Worm (Caenorhabditis elegans): ENCODE results near the gene C08G5.7.

C08G5.7 gene

DNA sequence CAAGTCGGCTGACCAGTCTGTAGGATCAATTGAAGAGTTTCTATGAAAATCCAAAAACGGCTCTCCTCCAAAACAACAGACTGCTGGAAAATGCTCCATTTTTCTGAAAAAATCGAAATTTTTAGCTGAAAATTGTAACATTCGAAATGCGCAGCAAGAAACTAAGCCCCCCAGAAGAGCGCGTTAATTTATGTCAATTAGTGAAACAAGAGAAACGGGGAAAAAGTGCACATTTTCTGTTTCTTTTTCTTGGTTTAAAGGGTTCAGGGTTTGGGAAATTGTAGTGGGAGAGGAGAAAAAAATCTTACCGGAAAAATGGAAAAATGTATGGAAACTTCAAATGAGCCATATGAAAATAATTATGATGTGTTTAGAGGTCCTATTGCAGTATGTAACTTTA lies at the start of gene C08G5.7:
Gene C08G5.7, minus strand, starts transcription at position 101 of the 400 bp plus-strand sequence.
- TF ChIP-seq tlf-1 (GFP tag; optimal IDR thresholded peaks at IDR 0.05) (no peak), attf-5 (GFP tag; optimal IDR thresholded peaks at IDR 0.05) (no peak), ztf-25 (GFP tag; IDR thresholded peaks at IDR 0.05) (no peak), athp-1 (tag; optimal IDR thresholded peaks at IDR 0.05) (no peak), unc-130 (GFP tag; optimal IDR thresholded peaks at IDR 0.05) (no peak), unc-62 (GFP tag; optimal IDR thresholded peaks at IDR 0.05) (no peak), lsl-1 (GFP tag; optimal IDR thresholded peaks at IDR 0.05) (no peak), snpc-4 (GFP tag; optimal IDR thresholded peaks at IDR 0.05) (no peak), snpc-4 (tag; optimal IDR thresholded peaks at IDR 0.05) (no peak), snpc-1.1 (tag; optimal IDR thresholded peaks at IDR 0.05; ENCODE audit: insufficient read depth) (no peak), C17E4.6 (GFP tag; IDR thresholded peaks at IDR 0.05) (no peak), B0019.2 (GFP tag; conservative IDR thresholded peaks at IDR 0.05) (no peak), attf-3 (GFP tag; conservative IDR thresholded peaks at IDR 0.05) (no peak), fkh-3 (tag; optimal IDR thresholded peaks at IDR 0.05) (no peak), Y95B8A.8 (GFP tag; IDR thresholded peaks at IDR 0.05) (no peak)

DNA sequence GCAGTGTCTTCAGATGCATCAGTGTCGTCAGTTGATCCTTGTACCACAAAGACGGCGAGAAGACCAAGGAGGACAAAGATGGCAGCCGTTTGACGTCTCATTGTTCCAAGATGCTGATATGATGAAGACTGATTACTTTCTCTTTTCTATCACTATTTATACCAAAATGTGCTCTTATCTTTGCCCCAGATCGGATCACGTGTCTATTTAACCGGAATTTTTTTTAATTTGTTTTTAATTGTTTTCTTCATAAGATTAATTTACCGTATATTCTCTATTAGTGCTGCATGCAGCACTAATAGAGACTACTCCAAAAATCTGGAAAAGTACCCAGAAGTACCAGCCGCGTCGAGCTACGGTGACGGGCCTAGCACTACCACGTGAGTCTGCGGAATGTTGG lies 49.6 kb upstream of the C08G5.7 start, which contains the start of gene msrp-3:
Gene msrp-3, minus strand, starts transcription at position 101 of the 400 bp plus-strand sequence.
- no peak for TF ChIP-seq ceh-58 (GFP tag; IDR thresholded peaks at IDR 0.05)
- no peak for TF ChIP-seq bed-1 (GFP tag; IDR thresholded peaks at IDR 0.05)
- no peak for TF ChIP-seq ztf-6 (GFP tag; IDR thresholded peaks at IDR 0.05)
- TF ChIP-seq tbp1 (GFP tag; optimal IDR thresholded peaks at IDR 0.05), result no peak
- TF ChIP-seq nfyb-1 (GFP tag; IDR thresholded peaks at IDR 0.05), result no peak
- TF ChIP-seq nhr-90 (tag; optimal IDR thresholded peaks at IDR 0.05), result no peak
- no peak for TF ChIP-seq somi-1 (GFP tag; optimal IDR thresholded peaks at IDR 0.05)
- TF ChIP-seq atf-7 (tag; optimal IDR thresholded peaks at IDR 0.05), result no peak
- TF ChIP-seq nhr-120 (GFP tag; IDR thresholded peaks at IDR 0.05), result no peak
- no peak for TF ChIP-seq F57A8.1 (GFP tag; optimal IDR thresholded peaks at IDR 0.05)
- TF ChIP-seq nhr-179 (tag; optimal IDR thresholded peaks at IDR 0.05), result no peak
- no peak for TF ChIP-seq sptf-2 (GFP tag; optimal IDR thresholded peaks at IDR 0.05)
- no peak for TF ChIP-seq madf-10 (tag; optimal IDR thresholded peaks at IDR 0.05)
- no peak for TF ChIP-seq Y67H2A.10 (GFP tag; conservative IDR thresholded peaks at IDR 0.05)

DNA sequence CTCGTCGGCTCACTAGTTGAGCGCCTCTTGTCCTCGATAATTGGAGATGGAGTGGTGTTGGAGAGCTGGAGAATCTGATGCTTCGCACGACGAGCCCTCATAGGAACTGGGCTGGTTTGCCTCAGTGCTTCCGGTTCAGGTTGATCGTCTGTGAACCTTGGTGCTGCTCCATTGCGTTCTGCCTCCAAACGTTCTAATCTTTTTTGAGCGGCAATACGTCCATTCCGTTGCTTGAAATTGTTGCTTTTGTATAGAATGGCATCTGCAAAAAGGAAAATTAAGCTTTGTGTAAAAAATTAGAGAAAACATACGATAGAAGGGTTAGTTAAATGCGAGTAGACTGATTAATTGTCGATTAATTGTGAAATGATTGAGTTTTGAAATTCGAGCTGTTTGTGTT lies 47.8 kb upstream of the C08G5.7 start, which contains the start of gene F46F5.5:
Gene F46F5.5, minus strand, starts transcription at position 101 of the 400 bp plus-strand sequence.
- TF ChIP-seq zfh-2 (GFP tag; conservative IDR thresholded peaks at IDR 0.05) (peak; percentile 66; the same call in 1 of the 2 replicates), madf-8 (GFP tag; conservative IDR thresholded peaks at IDR 0.05) (no peak), bed-2 (GFP tag; IDR thresholded peaks at IDR 0.05) (no peak), ekl-4 (GFP tag; IDR thresholded peaks at IDR 0.05) (no peak), C06A6.2 (GFP tag; conservative IDR thresholded peaks at IDR 0.05) (no peak)

DNA sequence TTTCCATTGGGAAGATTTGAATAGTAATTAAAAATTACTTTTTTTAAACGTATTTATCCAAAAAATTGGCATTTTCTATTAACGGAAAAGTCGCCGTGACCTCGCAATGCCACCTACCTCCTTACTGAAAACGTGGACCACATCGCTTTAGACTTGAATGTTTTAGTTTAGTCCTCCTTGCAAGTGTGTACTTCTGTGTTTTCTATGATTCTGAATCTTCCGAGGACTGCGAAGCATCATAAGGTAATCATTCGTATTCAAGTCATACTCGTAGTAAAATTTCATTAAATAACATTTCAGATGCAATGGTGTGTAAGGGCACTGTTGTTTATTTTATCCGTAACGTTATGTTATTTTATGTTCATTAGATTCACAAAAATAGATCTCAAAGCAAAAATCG lies 43.3 kb upstream of the C08G5.7 start, which contains the start of gene F46F5.11:
Gene F46F5.11, plus strand, starts transcription at position 301 of the 400 bp plus-strand sequence.
- TF ChIP-seq gei-17 (GFP tag; optimal IDR thresholded peaks at IDR 0.05) (no peak), ztf-18 (tag; optimal IDR thresholded peaks at IDR 0.05) (no peak), Y53G8AR.9 (GFP tag; conservative IDR thresholded peaks at IDR 0.05) (no peak), lir-1 (GFP tag; conservative IDR thresholded peaks at IDR 0.05) (no peak)

Data from whole organism, young adult.